Fruit fly (Drosophila melanogaster) whole organism, embryonic: ENCODE results near the gene a10.

Source experiments
- ATbp ChIP-seq: fragments of 200-800 bp; sonication (Bioruptor generic); optimal IDR thresholded peaks from 2 replicates; lab custom pipeline; 2017; ENCODE audit warnings: missing biosample characterization, mild to moderate bottlenecking, missing genetic modification characterization, missing genetic modification reagents
- CG11560 ChIP-seq: fragments of 200-800 bp; sonication (Bioruptor generic); IDR thresholded peaks from 3 replicates; pipeline ENCODE4 v1.3.6; 2022; ENCODE audit warnings: missing biosample characterization, missing genetic modification characterization
- CG13424 ChIP-seq: fragments of 200-800 bp; sonication (Bioruptor generic); optimal IDR thresholded peaks from 2 replicates; lab custom pipeline; 2019; ENCODE audit warnings: missing biosample characterization, mild to moderate bottlenecking, missing genetic modification characterization, moderate library complexity
- CG17385 ChIP-seq: fragments of 200-800 bp; sonication (Bioruptor generic); optimal IDR thresholded peaks from 3 replicates; lab custom pipeline; 2018; ENCODE audit warnings: missing biosample characterization, mild to moderate bottlenecking, missing genetic modification characterization
- CG1792 ChIP-seq: fragments of 200-800 bp; sonication (Bioruptor generic); optimal IDR thresholded peaks from 2 replicates; lab custom pipeline; 2016; ENCODE audit warnings: missing biosample characterization, missing genetic modification characterization
- CG18619 ChIP-seq: fragments of 200-800 bp; sonication (Bioruptor generic); optimal IDR thresholded peaks from 3 replicates; lab custom pipeline; 2017; ENCODE audit warnings: missing biosample characterization, mild to moderate bottlenecking, missing genetic modification characterization
- CG2202 ChIP-seq: fragments of 200-800 bp; sonication (Bioruptor generic); optimal IDR thresholded peaks from 2 replicates; lab custom pipeline; 2018; ENCODE audit warnings: missing biosample characterization, mild to moderate bottlenecking, missing genetic modification characterization
- CG31441 ChIP-seq: fragments of 200-800 bp; sonication (Bioruptor generic); IDR thresholded peaks from 2 replicates; pipeline ENCODE4 v1.3.6; 2022; ENCODE audit warnings: missing biosample characterization, missing genetic modification characterization
- CG34376 ChIP-seq: fragments of 200-800 bp; sonication (Bioruptor generic); optimal IDR thresholded peaks from 2 replicates; lab custom pipeline; 2018; ENCODE audit warnings: missing biosample characterization, mild to moderate bottlenecking, missing genetic modification characterization
- CG34422 ChIP-seq: fragments of 200-800 bp; sonication (Bioruptor generic); IDR thresholded peaks from 3 replicates; pipeline ENCODE4 v1.3.6; 2022; ENCODE audit warnings: missing biosample characterization, missing genetic modification characterization
- CG4730 ChIP-seq: fragments of 200-800 bp; sonication (Bioruptor generic); IDR thresholded peaks from 2 replicates; pipeline ENCODE4 v1.3.6; 2022; ENCODE audit warnings: missing biosample characterization, missing genetic modification characterization
- CG5245 ChIP-seq: fragments of 200-800 bp; sonication (Bioruptor generic); optimal IDR thresholded peaks from 3 replicates; lab custom pipeline; 2016; ENCODE audit warnings: missing biosample characterization, missing genetic modification characterization
- CG7372 ChIP-seq: fragments of 200-800 bp; sonication (Bioruptor generic); IDR thresholded peaks from 2 replicates; pipeline ENCODE4 v1.3.6; 2022; ENCODE audit warnings: missing biosample characterization, missing genetic modification characterization
- CG9215 ChIP-seq: fragments of 200-800 bp; sonication (Bioruptor generic); IDR thresholded peaks from 2 replicates; pipeline ENCODE4 v1.3.6; 2022; ENCODE audit warnings: missing biosample characterization, missing genetic modification characterization
- Dbx ChIP-seq: fragments of 200-800 bp; sonication (Bioruptor generic); IDR thresholded peaks from 3 replicates; pipeline ENCODE4 v1.3.6; 2022; ENCODE audit warnings: missing biosample characterization, missing genetic modification characterization
- Dfd ChIP-seq, 2 experiments: fragments of >200 bp; optimal IDR thresholded peaks; 2 replicates each; lab custom pipeline; 2017; ENCODE audit warnings: missing biosample characterization in 2 of 2, missing genetic modification characterization in 2 of 2
- Doc2 ChIP-seq: fragments of 200-800 bp; sonication (Bioruptor generic); IDR thresholded peaks from 2 replicates; pipeline ENCODE4 v1.3.6; 2022; ENCODE audit warnings: missing biosample characterization, missing genetic modification characterization
- E2f1 ChIP-seq: fragments of 200-800 bp; sonication (Bioruptor generic); IDR thresholded peaks from 2 replicates; pipeline ENCODE4 v1.3.6; 2022; ENCODE audit warnings: missing biosample characterization, missing genetic modification characterization
- Hr3 ChIP-seq: fragments of 200-800 bp; sonication (Bioruptor generic); optimal IDR thresholded peaks from 3 replicates; lab custom pipeline; 2016; ENCODE audit warnings: missing biosample characterization, missing genetic modification characterization
- Myb ChIP-seq: fragments of 200-800 bp; sonication (Bioruptor generic); optimal IDR thresholded peaks from 2 replicates; lab custom pipeline; 2016; ENCODE audit warnings: missing biosample characterization, missing genetic modification characterization
- Ptx1 ChIP-seq: fragments of 200-800 bp; sonication (Bioruptor generic); IDR thresholded peaks from 2 replicates; pipeline ENCODE4 v1.3.6; 2022; ENCODE audit warnings: missing biosample characterization, missing genetic modification characterization
- Side ChIP-seq: fragments of 200-800 bp; sonication (Bioruptor generic); optimal IDR thresholded peaks from 2 replicates; lab custom pipeline; 2016; ENCODE audit warnings: missing biosample characterization, missing genetic modification characterization
- Stat92E ChIP-seq, 3 experiments: fragments of >200 bp in 2 of 3; fragments of 200-800 bp in 1 of 3; sonication (Bioruptor generic) in 1 of 3; optimal IDR thresholded peaks; 2 replicates each; lab custom pipeline; 2017 to 2019; ENCODE audit warnings: missing biosample characterization in 3 of 3, missing genetic modification characterization in 3 of 3, mild to moderate bottlenecking in 1 of 3, moderate library complexity in 1 of 3
- cas ChIP-seq: fragments of 200-800 bp; sonication (Bioruptor generic); IDR thresholded peaks from 2 replicates; pipeline ENCODE4 v1.3.6; 2022; ENCODE audit warnings: missing biosample characterization, missing genetic modification characterization
- cwo ChIP-seq: fragments of 200-800 bp; sonication (Bioruptor generic); optimal IDR thresholded peaks from 3 replicates; lab custom pipeline; 2017; ENCODE audit warnings: missing biosample characterization, missing genetic modification characterization, mild to moderate bottlenecking, moderate library complexity, missing genetic modification reagents
- fd102C ChIP-seq: fragments of 200-800 bp; sonication (Bioruptor generic); optimal IDR thresholded peaks from 2 replicates; lab custom pipeline; 2018; ENCODE audit warnings: missing biosample characterization, mild to moderate bottlenecking, missing genetic modification characterization, moderate library complexity
- fd96Cb ChIP-seq: fragments of 200-800 bp; sonication (Bioruptor generic); optimal IDR thresholded peaks from 2 replicates; lab custom pipeline; 2018; ENCODE audit warnings: missing biosample characterization, mild to moderate bottlenecking, missing genetic modification characterization, moderate library complexity
- gem ChIP-seq: fragments of 200-800 bp; sonication (Bioruptor generic); optimal IDR thresholded peaks from 2 replicates; lab custom pipeline; 2019; ENCODE audit warnings: missing biosample characterization, mild to moderate bottlenecking, missing genetic modification characterization, moderate library complexity
- gfzf ChIP-seq: fragments of 200-800 bp; sonication (Bioruptor generic); optimal IDR thresholded peaks from 2 replicates; lab custom pipeline; 2016; ENCODE audit warnings: missing biosample characterization, mild to moderate bottlenecking, missing genetic modification characterization, moderate library complexity
- grn ChIP-seq: fragments of 200-800 bp; sonication (Bioruptor generic); optimal IDR thresholded peaks from 3 replicates; lab custom pipeline; 2017; ENCODE audit warnings: missing biosample characterization, missing genetic modification characterization
- her ChIP-seq: fragments of 200-800 bp; sonication (Bioruptor generic); optimal IDR thresholded peaks from 2 replicates; lab custom pipeline; 2016; ENCODE audit warnings: missing biosample characterization, missing genetic modification characterization
- jing ChIP-seq: fragments of 200-800 bp; sonication (Bioruptor generic); optimal IDR thresholded peaks from 2 replicates; lab custom pipeline; 2018; ENCODE audit warnings: missing biosample characterization, mild to moderate bottlenecking, missing genetic modification characterization
- lab ChIP-seq: fragments of 200-800 bp; sonication (Bioruptor generic); optimal IDR thresholded peaks from 3 replicates; lab custom pipeline; 2017; ENCODE audit warnings: missing biosample characterization, missing genetic modification characterization, mild to moderate bottlenecking, moderate library complexity, missing genetic modification reagents
- lbe ChIP-seq: fragments of 200-800 bp; sonication (Bioruptor generic); optimal IDR thresholded peaks from 2 replicates; lab custom pipeline; 2016; ENCODE audit warnings: missing biosample characterization, mild to moderate bottlenecking, missing genetic modification characterization
- lmd ChIP-seq: fragments of 200-800 bp; sonication (Bioruptor generic); IDR thresholded peaks from 2 replicates; pipeline ENCODE4 v1.3.6; 2022; ENCODE audit warnings: missing biosample characterization, missing genetic modification characterization
- nerfin-1 ChIP-seq: fragments of 200-800 bp; sonication (Bioruptor generic); optimal IDR thresholded peaks from 3 replicates; lab custom pipeline; 2019; ENCODE audit warnings: missing biosample characterization, mild to moderate bottlenecking, missing genetic modification characterization, moderate library complexity
- oc ChIP-seq: fragments of 200-800 bp; sonication (Bioruptor generic); optimal IDR thresholded peaks from 2 replicates; lab custom pipeline; 2018; ENCODE audit warnings: missing biosample characterization, mild to moderate bottlenecking, missing genetic modification characterization, moderate library complexity
- org-1 ChIP-seq: fragments of 200-800 bp; sonication (Bioruptor generic); optimal IDR thresholded peaks from 2 replicates; lab custom pipeline; 2017; ENCODE audit warnings: missing biosample characterization, missing genetic modification characterization
- pan ChIP-seq, 4 experiments: fragments of >200 bp in 3 of 4; fragments of 200-800 bp in 1 of 4; sonication (Bioruptor generic) in 1 of 4; optimal IDR thresholded peaks in 3 of 4; IDR thresholded peaks in 1 of 4; 2 replicates each; pipeline versions ENCODE4 v1.3.6 to Lab custom; 2017 to 2022; ENCODE audit warnings: missing biosample characterization in 2 of 4, missing genetic modification characterization in 2 of 4, mixed read lengths in 1 of 4
- schlank ChIP-seq: fragments of 200-800 bp; sonication (Bioruptor generic); optimal IDR thresholded peaks from 2 replicates; lab custom pipeline; 2018; ENCODE audit warnings: missing biosample characterization, mild to moderate bottlenecking, missing genetic modification characterization
- sd ChIP-seq: fragments of 200-800 bp; sonication (Bioruptor generic); optimal IDR thresholded peaks from 3 replicates; lab custom pipeline; 2018; ENCODE audit warnings: missing biosample characterization, mild to moderate bottlenecking, missing genetic modification characterization, moderate library complexity
- sisA ChIP-seq: fragments of 200-800 bp; sonication (Bioruptor generic); IDR thresholded peaks from 2 replicates; pipeline ENCODE4 v1.3.6; 2022; ENCODE audit warnings: missing biosample characterization, missing genetic modification characterization
- slbo ChIP-seq: fragments of 200-800 bp; sonication (Bioruptor generic); IDR thresholded peaks from 2 replicates; pipeline ENCODE4 v1.3.6; 2022; ENCODE audit warnings: missing biosample characterization, missing genetic modification characterization
- stwl ChIP-seq: fragments of 200-800 bp; sonication (Bioruptor generic); optimal IDR thresholded peaks from 3 replicates; lab custom pipeline; 2018; ENCODE audit warnings: missing biosample characterization, mild to moderate bottlenecking, missing genetic modification characterization, moderate library complexity
- tll ChIP-seq, 2 experiments: fragments of 200-800 bp in 1 of 2; fragments of >200 bp in 1 of 2; sonication (Bioruptor generic) in 1 of 2; optimal IDR thresholded peaks; 2 replicates each; lab custom pipeline; 2017 to 2019; ENCODE audit warnings: missing biosample characterization in 2 of 2, missing genetic modification characterization in 2 of 2, mild to moderate bottlenecking in 1 of 2, moderate library complexity in 1 of 2
- trem ChIP-seq: fragments of 200-800 bp; optimal IDR thresholded peaks from 3 replicates; lab custom pipeline; 2019; ENCODE audit warnings: missing biosample characterization, mild to moderate bottlenecking, missing genetic modification characterization, moderate library complexity
- tup ChIP-seq: fragments of 200-800 bp; sonication (Bioruptor generic); optimal IDR thresholded peaks from 2 replicates; lab custom pipeline; 2016; ENCODE audit warnings: missing biosample characterization, mild to moderate bottlenecking, missing genetic modification characterization, moderate library complexity
- wek ChIP-seq: fragments of 200-800 bp; sonication (Bioruptor generic); optimal IDR thresholded peaks from 3 replicates; lab custom pipeline; 2018; ENCODE audit warnings: missing biosample characterization, mild to moderate bottlenecking, missing genetic modification characterization, moderate library complexity
- wor ChIP-seq: fragments of 200-800 bp; sonication (Bioruptor generic); IDR thresholded peaks from 2 replicates; pipeline ENCODE4 v1.3.6; 2022; ENCODE audit warnings: missing biosample characterization, missing genetic modification characterization
- zf30C ChIP-seq: fragments of 200-800 bp; sonication (Bioruptor generic); optimal IDR thresholded peaks from 3 replicates; lab custom pipeline; 2018; ENCODE audit warnings: missing biosample characterization, mild to moderate bottlenecking, missing genetic modification characterization
- zfh1 ChIP-seq: fragments of 200-800 bp; sonication (Bioruptor generic); IDR thresholded peaks from 3 replicates; pipeline ENCODE4 v1.3.6; 2022; ENCODE audit warnings: missing biosample characterization, missing genetic modification characterization

The a10 gene

DNA sequence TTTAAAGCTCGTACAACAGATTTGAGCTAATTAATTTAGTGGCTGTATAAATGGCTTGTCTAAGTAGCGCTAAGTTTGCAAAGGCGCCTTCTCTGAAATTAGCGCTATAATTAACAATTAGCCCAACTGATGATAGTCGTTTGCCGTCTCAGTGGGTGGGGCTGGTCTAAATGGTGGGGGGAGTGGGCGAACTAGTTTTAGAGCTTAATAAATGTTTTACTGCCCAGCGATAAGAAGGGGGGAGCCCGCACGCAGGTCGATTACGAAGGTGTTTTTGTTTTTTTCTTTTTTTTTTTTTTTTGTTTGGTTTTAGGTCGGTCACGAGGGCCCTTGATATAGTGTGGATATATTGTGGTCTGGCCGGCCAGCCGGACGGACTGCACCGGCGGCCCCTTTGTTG lies 22.5 kb downstream of the a10 start (continued):
- TF ChIP-seq jing, result no peak
- peak; percentile 20 for TF ChIP-seq lab (GFP tag; lab: Kevin White, UChicago)
- TF ChIP-seq CG11560 (tag; lab: Robert Waterston, UW), result no peak
- TF ChIP-seq Dbx (GFP tag; lab: Robert Waterston, UW), result no peak
- TF ChIP-seq CG1792 (GFP tag; lab: Kevin White, UChicago), result no peak
- TF ChIP-seq CG17385 (GFP tag; lab: Kevin White, UChicago), result no peak
- TF ChIP-seq oc (tag; lab: Kevin White, UChicago), result no peak
- TF ChIP-seq zfh1 (GFP tag; lab: Robert Waterston, UW), result no peak
- no peak for TF ChIP-seq org-1 (GFP tag; lab: Kevin White, UChicago)
- TF ChIP-seq gem (tag; lab: Kevin White, UChicago), result no peak
- TF ChIP-seq E2f1 (GFP tag; lab: Robert Waterston, UW), result no peak
- peak; percentile 13 for TF ChIP-seq schlank (tag; lab: Kevin White, UChicago)
- no peak for TF ChIP-seq CG5245 (GFP tag; lab: Kevin White, UChicago)
- no peak for TF ChIP-seq CG34422 (GFP tag; lab: Robert Waterston, UW)
- no peak for TF ChIP-seq fd96Cb (tag; lab: Kevin White, UChicago)
- TF ChIP-seq her (GFP tag; lab: Kevin White, UChicago), result no peak
- TF ChIP-seq CG18619 (GFP tag; lab: Kevin White, UChicago), result no peak
- TF ChIP-seq lbe, result no peak
- TF ChIP-seq wek (GFP tag; lab: Kevin White, UChicago), result no peak
- TF ChIP-seq sd (tag; lab: Kevin White, UChicago), result no peak
- TF ChIP-seq CG2202 (tag; lab: Kevin White, UChicago), result no peak
- no peak for TF ChIP-seq Hr3
- no peak for TF ChIP-seq pan (optimal IDR thresholded peaks at IDR 0.05; lab: Kevin White, UChicago)
- no peak for TF ChIP-seq pan (GFP tag; optimal IDR thresholded peaks at IDR 0.05 in 1 of 2, IDR thresholded peaks at IDR 0.05 in 1 of 2)
- no peak for TF ChIP-seq Stat92E (GFP tag; optimal IDR thresholded peaks at IDR 0.05; lab: Kevin White, UChicago)
- TF ChIP-seq Myb (GFP tag; lab: Kevin White, UChicago), result no peak
- TF ChIP-seq nerfin-1, result no peak
- TF ChIP-seq stwl, result no peak
- no peak for TF ChIP-seq CG7372 (GFP tag; lab: Robert Waterston, UW)
- TF ChIP-seq grn (GFP tag; lab: Kevin White, UChicago), result no peak
- no peak for TF ChIP-seq Doc2 (GFP tag; lab: Robert Waterston, UW)
- no peak for TF ChIP-seq zf30C (GFP tag; lab: Kevin White, UChicago)
- no peak for TF ChIP-seq CG9215 (GFP tag; lab: Robert Waterston, UW)
- 0 out of 2 replicates have a peak, but pooled peaks have one; percentile 31 for TF ChIP-seq slbo (GFP tag; lab: Robert Waterston, UW)
- TF ChIP-seq Ptx1 (GFP tag; lab: Robert Waterston, UW), result peak; percentile 35; the same call in 1 of the 2 replicates
- TF ChIP-seq gfzf (GFP tag; lab: Kevin White, UChicago), result no peak
- TF ChIP-seq sisA (GFP tag; lab: Robert Waterston, UW), result no peak
- TF ChIP-seq trem (tag; lab: Kevin White, UChicago), result no peak
- TF ChIP-seq tup (GFP tag; lab: Kevin White, UChicago), result no peak
- no peak for TF ChIP-seq tll (GFP tag; optimal IDR thresholded peaks at IDR 0.05; lab: Kevin White, UChicago)
- TF ChIP-seq ATbp, result no peak
- TF ChIP-seq fd102C (GFP tag; lab: Kevin White, UChicago), result no peak
- no peak for TF ChIP-seq Dfd (GFP tag; optimal IDR thresholded peaks at IDR 0.05; lab: Kevin White, UChicago)
- no peak for TF ChIP-seq CG13424 (tag; lab: Kevin White, UChicago)
- TF ChIP-seq cas, result no peak
- peak; percentile 69 for TF ChIP-seq cwo (GFP tag; lab: Kevin White, UChicago)
- TF ChIP-seq wor (GFP tag; lab: Robert Waterston, UW), result no peak
- TF ChIP-seq CG34376 (GFP tag; lab: Kevin White, UChicago), result peak; percentile 46
- no peak for TF ChIP-seq lmd
- no peak for TF ChIP-seq Side (GFP tag; lab: Kevin White, UChicago)
- no peak for TF ChIP-seq CG31441 (GFP tag; lab: Robert Waterston, UW)
- TF ChIP-seq CG4730 (GFP tag; lab: Robert Waterston, UW), result no peak
